Worm (Caenorhabditis elegans): ENCODE measurements around the gene str-161.

Gene str-161

ce11 chrIV:4941681-4942080, 37.8 kb upstream of the str-161 start, which contains the start of gene Y9C9A.5:
Y9C9A.5 (plus strand) TSS chrIV:4941981.
- TF ChIP-seq hmg-20 (GFP tag; IDR thresholded peaks at IDR 0.05), result no peak
- no peak for TF ChIP-seq ztf-6 (GFP tag; IDR thresholded peaks at IDR 0.05)

ce11 chrIV:4938664-4939063, 34.8 kb upstream of the str-161 start, which contains the start of gene str-168:
str-168 (plus strand) TSS chrIV:4938964.
- TF ChIP-seq dpff-1 (tag; optimal IDR thresholded peaks at IDR 0.05) (no peak), hsf-1 (GFP tag; IDR thresholded peaks at IDR 0.05) (no peak), snpc-1.1 (tag; optimal IDR thresholded peaks at IDR 0.05; ENCODE audit: insufficient read depth) (no peak), xnd-1 (tag; optimal IDR thresholded peaks at IDR 0.05) (no peak), rcor-1 (GFP tag; IDR thresholded peaks at IDR 0.05) (no peak), ekl-4 (GFP tag; IDR thresholded peaks at IDR 0.05) (no peak), madf-3 (GFP tag; IDR thresholded peaks at IDR 0.05) (no peak), Y79H2A.3 (GFP tag; conservative IDR thresholded peaks at IDR 0.05) (no peak), attf-5 (GFP tag; optimal IDR thresholded peaks at IDR 0.05) (no peak), mcd-1 (GFP tag; IDR thresholded peaks at IDR 0.05) (no peak), nhr-80 (tag; optimal IDR thresholded peaks at IDR 0.05) (no peak)

ce11 chrIV:4937647-4938046, 33.8 kb upstream of the str-161 start, which contains the start of gene fbxa-86:
fbxa-86 (minus strand) TSS chrIV:4938013.
- no peak for TF ChIP-seq F23B12.7 (tag; optimal IDR thresholded peaks at IDR 0.05; ENCODE audit: insufficient read depth)
- TF ChIP-seq madf-8 (GFP tag; conservative IDR thresholded peaks at IDR 0.05), result no peak
- TF ChIP-seq B0336.3 (GFP tag; IDR thresholded peaks at IDR 0.05), result no peak
- no peak for TF ChIP-seq aptf-2 (GFP tag; conservative IDR thresholded peaks at IDR 0.05)
- TF ChIP-seq atf-7 (tag; optimal IDR thresholded peaks at IDR 0.05), result no peak
- no peak for TF ChIP-seq ceh-58 (GFP tag; IDR thresholded peaks at IDR 0.05)
- no peak for TF ChIP-seq egl-18 (GFP tag; IDR thresholded peaks at IDR 0.05)
- TF ChIP-seq ceh-27 (GFP tag; optimal IDR thresholded peaks at IDR 0.05), result no peak

- TF ChIP-seq attf-5 (GFP tag; optimal IDR thresholded peaks at IDR 0.05) (no peak), snpc-4 (GFP tag; optimal IDR thresholded peaks at IDR 0.05) (no peak), snpc-4 (tag; optimal IDR thresholded peaks at IDR 0.05) (no peak), ceh-91 (GFP tag; IDR thresholded peaks at IDR 0.05) (no peak), ztf-26 (tag; optimal IDR thresholded peaks at IDR 0.05) (no peak), lin-40 (tag; optimal IDR thresholded peaks at IDR 0.05) (no peak), sdz-38 (tag; optimal IDR thresholded peaks at IDR 0.05) (no peak), pbrm-1 (GFP tag; IDR thresholded peaks at IDR 0.05) (no peak), sptf-2 (GFP tag; optimal IDR thresholded peaks at IDR 0.05) (no peak), C06A6.2 (GFP tag; conservative IDR thresholded peaks at IDR 0.05) (no peak), let-607 (tag; optimal IDR thresholded peaks at IDR 0.05) (no peak), pha-4 (tag; optimal IDR thresholded peaks at IDR 0.05) (no peak), F55B11.4 (tag; optimal IDR thresholded peaks at IDR 0.05; ENCODE audit: borderline replicate concordance, insufficient read depth) (no peak), F39B2.1 (GFP tag; IDR thresholded peaks at IDR 0.05) (no peak), ceh-40 (GFP tag; IDR thresholded peaks at IDR 0.05) (no peak), ztf-18 (tag; optimal IDR thresholded peaks at IDR 0.05) (no peak), Y67H2A.10 (GFP tag; conservative IDR thresholded peaks at IDR 0.05) (no peak), Y79H2A.3 (GFP tag; conservative IDR thresholded peaks at IDR 0.05) (no peak), dpl-1 (GFP tag; optimal IDR thresholded peaks at IDR 0.05) (no peak), hmg-1.2 (GFP tag; IDR thresholded peaks at IDR 0.05) (no peak), hlh-26 (GFP tag; conservative IDR thresholded peaks at IDR 0.05) (no peak)
Measured at ce11 chrIV:4934103-4934502, 30.2 kb upstream of the str-161 start, which contains the start of gene str-153. str-153 (plus strand) TSS chrIV:4934403.

Data from whole organism, young adult.